Worm (Caenorhabditis elegans) whole organism, early embryonic: ENCODE measurements around the gene clec-157.

Experiments used
- B0310.2 ChIP-seq: sonication (generic microtip); optimal IDR thresholded peaks from 2 replicates; lab custom pipeline; 2016; ENCODE audit warnings: mild to moderate bottlenecking, missing genetic modification characterization, missing compliant biosample characterization
- F13C5.2 ChIP-seq: sonication (generic microtip); optimal IDR thresholded peaks from 2 replicates; lab custom pipeline; 2017; ENCODE audit warnings: mild to moderate bottlenecking, missing genetic modification characterization, inconsistent platforms, missing compliant biosample characterization
- aly-1 ChIP-seq: sonication (generic microtip); optimal IDR thresholded peaks from 2 replicates; lab custom pipeline; 2016; ENCODE audit warnings: missing genetic modification characterization, missing compliant biosample characterization
- ama-1 ChIP-seq: fragments of 150-350 bp; optimal IDR thresholded peaks from 2 replicates; lab custom pipeline; 2014
- ceh-13 ChIP-seq: fragments of 200-800 bp; sonication (Bioruptor generic); optimal IDR thresholded peaks from 2 replicates; lab custom pipeline; 2018; ENCODE audit warnings: mild to moderate bottlenecking, missing genetic modification characterization, missing compliant biosample characterization
- ceh-36 ChIP-seq: sonication (generic microtip); optimal IDR thresholded peaks from 2 replicates; lab custom pipeline; 2016; ENCODE audit warnings: missing genetic modification characterization, inconsistent platforms, missing compliant biosample characterization
- ets-7 ChIP-seq: sonication (generic microtip); optimal IDR thresholded peaks from 2 replicates; lab custom pipeline; 2016; ENCODE audit warnings: missing genotype, missing genetic modification characterization, missing compliant biosample characterization
- flt-1 ChIP-seq: fragments of 200-800 bp; sonication (Bioruptor generic); IDR thresholded peaks from 2 replicates; pipeline ENCODE4 v1.3.6; 2022; ENCODE audit warnings: missing genetic modification characterization, missing compliant biosample characterization
- hmbx-1 ChIP-seq: sonication (generic microtip); optimal IDR thresholded peaks from 2 replicates; lab custom pipeline; 2016; ENCODE audit warnings: mild to moderate bottlenecking, missing genetic modification characterization, missing compliant biosample characterization
- hmg-4 ChIP-seq: fragments of 200-800 bp; sonication (Bioruptor generic); optimal IDR thresholded peaks from 2 replicates; lab custom pipeline; 2018; ENCODE audit warnings: mild to moderate bottlenecking, missing genetic modification characterization, missing compliant biosample characterization
- hnd-1 ChIP-seq: sonication (generic microtip); optimal IDR thresholded peaks from 2 replicates; lab custom pipeline; 2016; ENCODE audit warnings: missing genetic modification characterization, missing compliant biosample characterization
- pes-1 ChIP-seq: fragments of 200-800 bp; sonication (Bioruptor generic); IDR thresholded peaks from 2 replicates; pipeline ENCODE4 v1.3.6; 2022; ENCODE audit warnings: missing genetic modification reagents, missing genetic modification characterization, missing compliant biosample characterization
- scrt-1 ChIP-seq: fragments of 200-800 bp; sonication (Bioruptor generic); IDR thresholded peaks from 2 replicates; pipeline ENCODE4 v1.3.6; 2022; ENCODE audit warnings: missing genetic modification characterization, missing compliant biosample characterization
- sea-1 ChIP-seq: fragments of 200-800 bp; sonication (Bioruptor generic); conservative IDR thresholded peaks from 2 replicates; pipeline ENCODE4 v1.3.6; 2022; ENCODE audit warnings: missing genetic modification characterization, missing compliant biosample characterization
- tbx-11 ChIP-seq: fragments of 200-800 bp; sonication (Bioruptor generic); IDR thresholded peaks from 2 replicates; pipeline ENCODE4 v1.3.6; 2022; ENCODE audit warnings: missing genetic modification characterization, missing compliant biosample characterization
- tbx-37 ChIP-seq: fragments of 200-800 bp; sonication (Bioruptor generic); conservative IDR thresholded peaks from 2 replicates; pipeline ENCODE4 v1.3.6; 2022; ENCODE audit warnings: missing genetic modification reagents, missing genetic modification characterization, missing compliant biosample characterization
- tra-4 ChIP-seq: sonication (generic microtip); optimal IDR thresholded peaks from 2 replicates; lab custom pipeline; 2017; ENCODE audit warnings: missing genetic modification characterization, missing compliant biosample characterization

The clec-157 gene

DNA sequence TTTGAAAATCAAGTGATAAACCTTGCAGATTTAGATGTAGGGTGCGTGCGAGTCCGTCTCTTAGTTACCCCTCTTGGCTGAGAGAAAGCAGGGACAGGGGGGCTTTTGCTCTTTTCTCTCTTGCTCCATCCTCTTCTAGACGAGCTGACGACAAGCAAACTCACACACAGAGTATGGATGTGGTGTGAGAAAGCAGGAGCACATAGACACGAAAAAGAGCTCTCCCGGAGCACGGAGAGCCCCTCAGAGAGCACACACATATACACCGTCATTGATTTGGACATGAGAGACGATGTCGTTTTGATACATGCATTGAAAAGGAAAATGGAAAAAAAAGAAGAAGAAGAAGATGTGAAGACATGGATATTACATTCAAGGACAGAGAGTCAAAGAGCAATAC, 31.4 kb upstream of the clec-157 start:
- TF ChIP-seq ceh-13 (GFP tag; lab: Kevin White, UChicago) (no peak), scrt-1 (GFP tag; lab: Robert Waterston, UW) (no peak), hmg-4 (GFP tag; lab: Kevin White, UChicago) (no peak), ets-7 (tag; lab: Kevin White, UChicago) (no peak), tbx-37 (GFP tag; lab: Robert Waterston, UW) (no peak), hnd-1 (tag; lab: Kevin White, UChicago) (no peak), F13C5.2 (tag; lab: Kevin White, UChicago) (no peak), pes-1 (no peak), B0310.2 (tag; lab: Kevin White, UChicago) (no peak), aly-1 (tag; lab: Kevin White, UChicago) (no peak), tbx-11 (GFP tag; lab: Robert Waterston, UW) (no peak)

DNA sequence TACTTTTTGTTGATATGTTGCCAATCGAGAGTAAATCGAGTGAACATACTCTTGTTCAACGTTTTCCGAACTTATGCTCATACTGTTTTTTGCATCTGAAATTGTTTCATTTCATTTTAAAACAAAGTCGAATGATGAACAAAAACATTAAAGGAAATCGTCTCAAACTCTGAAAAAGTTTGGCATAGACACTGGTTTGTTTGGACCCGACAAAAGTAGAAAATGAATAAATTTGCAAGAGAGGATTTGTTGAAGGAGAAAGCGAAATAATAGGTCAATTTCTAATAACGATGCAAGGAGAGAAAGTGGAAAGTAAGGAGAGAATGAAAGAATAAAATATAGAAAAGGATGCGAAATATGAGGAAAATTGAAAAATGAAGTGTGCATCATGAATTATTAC, 30.4 kb upstream of the clec-157 start, which contains the start of gene C35D10.12:
Gene C35D10.12, minus strand, starts transcription at position 101 of the 400 bp plus-strand sequence.
- TF ChIP-seq pes-1 (no peak), ama-1 (lab: Kevin White, UChicago) (no peak), ets-7 (tag; lab: Kevin White, UChicago) (no peak), scrt-1 (GFP tag; lab: Robert Waterston, UW) (no peak), hmbx-1 (tag; lab: Kevin White, UChicago) (no peak), hmg-4 (GFP tag; lab: Kevin White, UChicago) (no peak), ceh-36 (tag; lab: Kevin White, UChicago) (no peak), F13C5.2 (tag; lab: Kevin White, UChicago) (no peak), tbx-37 (GFP tag; lab: Robert Waterston, UW) (no peak), tbx-11 (GFP tag; lab: Robert Waterston, UW) (no peak), sea-1 (GFP tag; lab: Robert Waterston, UW) (no peak), aly-1 (tag; lab: Kevin White, UChicago) (no peak), flt-1 (GFP tag; lab: Robert Waterston, UW) (no peak), hnd-1 (tag; lab: Kevin White, UChicago) (no peak), tra-4 (tag; lab: Kevin White, UChicago) (no peak), B0310.2 (tag; lab: Kevin White, UChicago) (no peak), ceh-13 (GFP tag; lab: Kevin White, UChicago) (no peak)

DNA sequence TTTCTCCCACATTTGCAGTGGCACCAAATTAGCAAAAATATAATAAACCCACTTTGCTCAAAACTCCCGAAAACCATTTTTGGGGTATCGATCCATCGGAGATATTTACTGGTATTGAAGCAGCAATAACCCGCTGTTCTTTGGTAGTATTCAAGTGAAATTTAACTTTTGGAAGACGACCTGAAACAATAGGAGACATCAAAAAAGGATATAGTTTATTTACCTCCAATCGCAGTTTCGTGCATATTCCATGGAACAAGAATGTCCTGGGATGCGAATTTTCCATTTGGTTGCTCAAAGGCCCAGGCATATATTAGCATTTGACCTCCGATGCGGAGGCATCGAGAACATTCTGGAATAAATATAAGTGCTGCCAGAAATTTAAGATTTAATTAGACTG, 29.2 kb upstream of the clec-157 start:
- TF ChIP-seq hmbx-1 (tag; lab: Kevin White, UChicago) (no peak), ets-7 (tag; lab: Kevin White, UChicago) (no peak), tbx-11 (GFP tag; lab: Robert Waterston, UW) (no peak), sea-1 (GFP tag; lab: Robert Waterston, UW) (no peak), ama-1 (lab: Kevin White, UChicago) (no peak), tbx-37 (GFP tag; lab: Robert Waterston, UW) (no peak), scrt-1 (GFP tag; lab: Robert Waterston, UW) (no peak), ceh-36 (tag; lab: Kevin White, UChicago) (no peak), flt-1 (GFP tag; lab: Robert Waterston, UW) (no peak), B0310.2 (tag; lab: Kevin White, UChicago) (no peak), hnd-1 (tag; lab: Kevin White, UChicago) (no peak), hmg-4 (GFP tag; lab: Kevin White, UChicago) (no peak), aly-1 (tag; lab: Kevin White, UChicago) (no peak), F13C5.2 (tag; lab: Kevin White, UChicago) (no peak), tra-4 (tag; lab: Kevin White, UChicago) (no peak), ceh-13 (GFP tag; lab: Kevin White, UChicago) (no peak), pes-1 (no peak)

DNA sequence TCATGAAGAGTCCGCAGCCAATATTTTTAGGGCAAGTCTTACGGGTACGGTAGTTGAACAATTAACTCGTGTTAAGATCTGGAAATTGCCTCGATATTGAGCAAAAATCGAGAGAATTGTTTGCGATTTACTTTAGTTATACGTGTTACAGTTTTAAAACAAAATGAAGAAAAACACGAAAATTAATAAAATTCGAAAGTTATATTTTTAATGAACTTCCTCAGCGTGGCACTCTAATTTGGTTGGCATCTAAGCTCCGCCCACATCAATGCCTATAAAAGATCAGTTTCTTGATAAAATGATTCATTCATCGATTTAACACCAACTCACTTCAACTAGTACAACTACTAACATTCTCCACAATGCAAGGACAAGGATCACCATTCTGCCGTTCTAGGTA, 26.3 kb upstream of the clec-157 start, which contains the start of gene gipc-1:
Gene gipc-1, plus strand, starts transcription at position 301 of the 400 bp plus-strand sequence.
- TF ChIP-seq tra-4 (tag; lab: Kevin White, UChicago), result no peak
- no peak for TF ChIP-seq F13C5.2 (tag; lab: Kevin White, UChicago)
- TF ChIP-seq flt-1 (GFP tag; lab: Robert Waterston, UW), result no peak
- TF ChIP-seq tbx-37 (GFP tag; lab: Robert Waterston, UW), result no peak
- TF ChIP-seq ama-1 (lab: Kevin White, UChicago), result no peak
- no peak for TF ChIP-seq pes-1
- no peak for TF ChIP-seq ets-7 (tag; lab: Kevin White, UChicago)
- TF ChIP-seq ceh-36 (tag; lab: Kevin White, UChicago), result no peak
- TF ChIP-seq sea-1 (GFP tag; lab: Robert Waterston, UW), result no peak
- no peak for TF ChIP-seq aly-1 (tag; lab: Kevin White, UChicago)
- TF ChIP-seq hmg-4 (GFP tag; lab: Kevin White, UChicago), result no peak
- TF ChIP-seq hmbx-1 (tag; lab: Kevin White, UChicago), result no peak
- no peak for TF ChIP-seq ceh-13 (GFP tag; lab: Kevin White, UChicago)
- no peak for TF ChIP-seq hnd-1 (tag; lab: Kevin White, UChicago)
- no peak for TF ChIP-seq B0310.2 (tag; lab: Kevin White, UChicago)

DNA sequence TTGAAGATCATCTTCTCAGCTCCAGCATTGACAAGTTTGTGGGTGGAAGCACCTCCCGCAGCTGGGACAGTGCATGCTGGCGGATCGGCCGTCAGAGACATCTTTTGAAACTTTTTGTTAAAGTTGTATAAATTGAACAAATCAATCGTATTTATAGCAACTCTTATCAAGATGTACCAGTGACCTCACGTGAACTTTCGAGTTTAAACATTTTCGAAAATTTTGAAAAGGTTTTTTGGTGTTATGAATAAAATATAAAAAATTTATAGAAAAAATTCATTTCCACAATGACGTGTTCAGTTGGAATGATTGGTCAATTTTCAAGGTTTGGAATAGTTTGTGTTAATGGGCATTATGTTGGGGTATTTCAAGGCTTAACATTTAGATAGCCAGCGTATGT, 24.4 kb upstream of the clec-157 start, which contains the start of the genes msd-4 and C35D10.3:
Gene msd-4, minus strand, starts transcription at position 101 of the 400 bp plus-strand sequence.
Gene C35D10.3, plus strand, starts transcription at position 279 of the 400 bp plus-strand sequence.
- no peak for TF ChIP-seq aly-1 (tag; lab: Kevin White, UChicago)
- no peak for TF ChIP-seq scrt-1 (GFP tag; lab: Robert Waterston, UW)
- TF ChIP-seq tbx-11 (GFP tag; lab: Robert Waterston, UW), result no peak
- no peak for TF ChIP-seq tra-4 (tag; lab: Kevin White, UChicago)
- no peak for TF ChIP-seq pes-1
- no peak for TF ChIP-seq B0310.2 (tag; lab: Kevin White, UChicago)
- TF ChIP-seq ama-1 (lab: Kevin White, UChicago), result no peak

DNA sequence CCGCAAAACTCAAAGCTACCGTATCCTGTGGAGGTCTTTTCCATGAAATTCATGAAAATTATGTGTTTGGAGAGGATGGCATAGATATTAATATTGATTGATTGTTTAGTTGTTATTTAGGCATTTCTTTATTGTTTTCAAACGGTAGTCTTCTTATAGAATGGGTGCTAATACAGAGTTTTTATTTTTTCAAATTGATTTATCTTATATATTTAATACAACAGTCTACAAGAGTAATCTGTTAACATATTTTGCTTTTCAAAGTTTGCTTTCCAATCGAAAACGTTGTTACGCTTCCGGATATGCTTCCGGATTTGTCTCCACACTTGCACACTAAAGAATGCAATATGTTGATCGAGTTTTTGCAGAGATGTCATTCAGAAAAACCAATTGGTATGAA, 22.5 kb upstream of the clec-157 start, which contains the start of gene C35D10.17:
Gene C35D10.17, plus strand, starts transcription at position 301 of the 400 bp plus-strand sequence.
- no peak for TF ChIP-seq scrt-1 (GFP tag; lab: Robert Waterston, UW)
- no peak for TF ChIP-seq sea-1 (GFP tag; lab: Robert Waterston, UW)
- no peak for TF ChIP-seq ceh-13 (GFP tag; lab: Kevin White, UChicago)
- no peak for TF ChIP-seq F13C5.2 (tag; lab: Kevin White, UChicago)
- no peak for TF ChIP-seq B0310.2 (tag; lab: Kevin White, UChicago)
- TF ChIP-seq ets-7 (tag; lab: Kevin White, UChicago), result no peak
- TF ChIP-seq hmbx-1 (tag; lab: Kevin White, UChicago), result no peak
- no peak for TF ChIP-seq aly-1 (tag; lab: Kevin White, UChicago)
- no peak for TF ChIP-seq tbx-11 (GFP tag; lab: Robert Waterston, UW)
- no peak for TF ChIP-seq hmg-4 (GFP tag; lab: Kevin White, UChicago)
- no peak for TF ChIP-seq tbx-37 (GFP tag; lab: Robert Waterston, UW)
- TF ChIP-seq tra-4 (tag; lab: Kevin White, UChicago), result no peak
- TF ChIP-seq ceh-36 (tag; lab: Kevin White, UChicago), result no peak
- no peak for TF ChIP-seq hnd-1 (tag; lab: Kevin White, UChicago)
- no peak for TF ChIP-seq ama-1 (lab: Kevin White, UChicago)
- TF ChIP-seq pes-1, result no peak
- TF ChIP-seq flt-1 (GFP tag; lab: Robert Waterston, UW), result no peak
